Fruit fly (Drosophila melanogaster): ENCODE data around the gene Sgt.

Gene Sgt

DNA sequence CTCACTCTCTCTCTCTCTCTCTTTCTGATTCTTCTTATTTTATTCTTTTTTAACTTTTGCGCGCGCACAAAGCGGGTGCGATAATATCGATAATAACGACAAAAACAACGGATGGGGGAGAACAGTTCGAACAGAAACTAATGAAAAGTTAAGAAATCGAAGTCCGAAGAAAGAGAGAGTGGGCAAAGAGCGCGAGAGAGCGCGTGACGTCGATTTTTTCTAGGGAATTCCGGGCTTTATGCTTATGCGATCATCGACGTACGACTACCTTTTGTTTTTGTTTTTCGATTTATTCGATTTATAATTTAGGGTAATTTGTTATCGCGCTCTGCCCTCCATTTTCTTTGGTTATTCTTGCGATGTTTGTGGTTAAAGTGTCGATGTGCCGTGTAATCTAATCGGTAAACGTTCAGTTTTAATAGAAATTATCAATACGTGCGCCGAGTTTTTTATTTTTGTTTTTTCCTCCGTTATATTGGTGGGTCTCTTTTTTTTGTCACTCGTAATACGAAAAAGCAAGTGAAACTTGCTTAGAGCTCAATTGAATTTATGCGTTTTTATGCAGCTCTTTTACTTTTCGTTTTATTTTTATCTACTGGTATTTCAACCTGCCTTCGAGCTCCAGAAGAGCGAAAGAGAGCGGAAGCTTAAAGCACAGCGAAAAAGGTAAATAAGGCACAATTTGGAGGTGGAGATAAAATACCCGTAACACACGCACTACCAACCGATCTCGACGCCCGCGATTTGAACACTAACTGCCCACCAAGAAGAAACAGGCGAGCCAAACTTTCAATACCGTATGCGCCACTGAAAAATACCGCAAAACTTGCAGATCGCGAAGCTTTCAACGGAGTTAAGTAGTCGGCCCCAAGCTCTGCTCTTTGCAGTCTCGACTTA is 21.5 kb upstream of the Sgt start, which contains the start of gene dl (continued):
- TF ChIP-seq Deaf1 (tag; optimal IDR thresholded peaks at IDR 0.05) (no peak), dmrt99B (tag; optimal IDR thresholded peaks at IDR 0.05) (no peak), nmo (GFP tag; optimal IDR thresholded peaks at IDR 0.05) (no peak), Myb (GFP tag; optimal IDR thresholded peaks at IDR 0.05) (peak; percentile 66), bcd (GFP tag; optimal IDR thresholded peaks at IDR 0.05) (no peak), twi (tag; optimal IDR thresholded peaks at IDR 0.05) (no peak), Jarid2 (GFP tag; optimal IDR thresholded peaks at IDR 0.05) (peak; percentile 90), knrl (GFP tag; IDR thresholded peaks at IDR 0.05; ENCODE audit: partially characterized antibody) (no peak; the same call in 2 of the 3 replicates), HLH4C (GFP tag; IDR thresholded peaks at IDR 0.05; ENCODE audit: partially characterized antibody) (peak; percentile 39; the same call in 1 of the 3 replicates), br (optimal IDR thresholded peaks at IDR 0.05) (no peak), Dbx (GFP tag; IDR thresholded peaks at IDR 0.05) (peak; percentile 11; the same call in 1 of the 3 replicates), Trl (optimal IDR thresholded peaks at IDR 0.05) (peak; percentile 66 to 83), Trl (GFP tag; optimal IDR thresholded peaks at IDR 0.05) (no peak), CG11696 (GFP tag; IDR thresholded peaks at IDR 0.05) (0 out of 2 replicates have a peak, but pooled peaks have one; percentile 30), CG34224 (GFP tag; IDR thresholded peaks at IDR 0.05; ENCODE audit: partially characterized antibody) (peak; percentile 33; the same call in 1 of the 3 replicates), ewg (GFP tag; optimal IDR thresholded peaks at IDR 0.05) (no peak), CG14710 (tag; optimal IDR thresholded peaks at IDR 0.05) (no peak), CG7556 (GFP tag; optimal IDR thresholded peaks at IDR 0.05) (no peak), NC2β (GFP tag; optimal IDR thresholded peaks at IDR 0.05) (no peak), Six4 (GFP tag; optimal IDR thresholded peaks at IDR 0.05) (no peak), HmgZ (tag; optimal IDR thresholded peaks at IDR 0.05) (no peak), hbn (GFP tag; IDR thresholded peaks at IDR 0.05; ENCODE audit: partially characterized antibody) (no peak), zfh1 (GFP tag; IDR thresholded peaks at IDR 0.05) (no peak), rib (GFP tag; IDR thresholded peaks at IDR 0.05) (peak; percentile 32; the same call in 1 of the 2 replicates), Pdp1 (GFP tag; optimal IDR thresholded peaks at IDR 0.05) (peak in 1 of 2 experiments; percentile 81), Bdp1 (GFP tag; optimal IDR thresholded peaks at IDR 0.05) (no peak), CG7357 (GFP tag; IDR thresholded peaks at IDR 0.05) (no peak), Kr (GFP tag; optimal IDR thresholded peaks at IDR 0.05) (no peak), dan (GFP tag; IDR thresholded peaks at IDR 0.05) (no peak), CG8290 (GFP tag; optimal IDR thresholded peaks at IDR 0.05) (no peak), CG8290 (tag; optimal IDR thresholded peaks at IDR 0.05) (peak in 1 of 2 experiments; percentile 57), CG4424 (GFP tag; optimal IDR thresholded peaks at IDR 0.05) (peak; percentile 11), CG33213 (GFP tag; optimal IDR thresholded peaks at IDR 0.05) (no peak), CG15269 (tag; optimal IDR thresholded peaks at IDR 0.05) (no peak), lola (GFP tag; optimal IDR thresholded peaks at IDR 0.05) (no peak), CG2116 (GFP tag; optimal IDR thresholded peaks at IDR 0.05) (no peak), ci (GFP tag; IDR thresholded peaks at IDR 0.05) (peak; percentile 53; the same call in 2 of the 3 replicates), en (GFP tag; optimal IDR thresholded peaks at IDR 0.05) (no peak), CG12104 (GFP tag; optimal IDR thresholded peaks at IDR 0.05) (no peak), psq (GFP tag; optimal IDR thresholded peaks at IDR 0.05) (no peak), row (GFP tag; IDR thresholded peaks at IDR 0.05) (peak; percentile 55; the same call in 2 of the 3 replicates), unpg (GFP tag; optimal IDR thresholded peaks at IDR 0.05) (no peak), pum (GFP tag; optimal IDR thresholded peaks at IDR 0.05) (no peak), tna (GFP tag; IDR thresholded peaks at IDR 0.05; ENCODE audit: partially characterized antibody) (no peak), CG9932 (GFP tag; IDR thresholded peaks at IDR 0.05) (peak; percentile 33; the same call in 1 of the 2 replicates), Dfd (GFP tag; optimal IDR thresholded peaks at IDR 0.05) (no peak), schlank (tag; optimal IDR thresholded peaks at IDR 0.05) (peak; percentile 12), onecut (GFP tag; IDR thresholded peaks at IDR 0.05) (0 out of 2 replicates have a peak, but pooled peaks have one; percentile 4), h (optimal IDR thresholded peaks at IDR 0.05) (no peak)
